Worm (Caenorhabditis elegans) whole organism, young adult: ENCODE measurements around the gene ZK1098.3.
A peak's percentile ranks its signal among the peaks of the same experiment; 100 is the strongest.

ENCODE experiments used
- F22D6.2 ChIP-seq: sonication (generic microtip); optimal IDR thresholded peaks from 2 replicates; lab custom pipeline; 2016; ENCODE audit warnings: mild to moderate bottlenecking, missing genetic modification characterization, missing compliant biosample characterization
- attf-3 ChIP-seq: fragments of 200-800 bp; sonication (Bioruptor generic); conservative IDR thresholded peaks from 2 replicates; pipeline ENCODE4 v1.3.6; 2022; ENCODE audit warnings: missing genetic modification reagents, missing genetic modification characterization, missing compliant biosample characterization
- lag-1 ChIP-seq: fragments of 200-800 bp; sonication (Bioruptor generic); IDR thresholded peaks from 2 replicates; pipeline ENCODE4 v1.3.6; 2022; ENCODE audit warnings: missing genetic modification reagents, missing genetic modification characterization, missing compliant biosample characterization
- lin-35 ChIP-seq, 3 experiments: fragments of 150-350 bp in 2 of 3; sonication (generic microtip) in 1 of 3; optimal IDR thresholded peaks; 2 replicates each; lab custom pipeline; 2014 to 2018; ENCODE audit warnings: missing biosample characterization in 3 of 3, missing genetic modification characterization in 3 of 3, missing genetic modification reagents in 3 of 3
- mel-28 ChIP-seq: sonication (generic microtip); optimal IDR thresholded peaks from 2 replicates; lab custom pipeline; 2016; ENCODE audit warnings: borderline replicate concordance, mild to moderate bottlenecking, missing genetic modification characterization, missing compliant biosample characterization
- nfya-1 ChIP-seq: sonication (generic microtip); optimal IDR thresholded peaks from 2 replicates; lab custom pipeline; 2017; ENCODE audit warnings: antibody characterized with exemption, missing compliant biosample characterization, missing genetic modification characterization, borderline replicate concordance; ENCODE audit not compliant: insufficient read depth
- nhr-120 ChIP-seq: fragments of 200-800 bp; sonication (Bioruptor generic); IDR thresholded peaks from 2 replicates; pipeline ENCODE4 v1.3.6; 2022; ENCODE audit warnings: missing genetic modification characterization, missing compliant biosample characterization
- pha-4 ChIP-seq: fragments of 150-350 bp; sonication (generic microtip); optimal IDR thresholded peaks from 2 replicates; lab custom pipeline; 2014; ENCODE audit warnings: missing biosample characterization, missing genetic modification reagents, missing genetic modification characterization
- snpc-4 ChIP-seq, 5 experiments: fragments of 150-350 bp in 1 of 5; sonication (generic microtip) in 4 of 5; optimal IDR thresholded peaks; 2 replicates each; lab custom pipeline; 2014 to 2018; ENCODE audit warnings: missing genetic modification characterization in 5 of 5, missing biosample characterization in 3 of 5, antibody characterized with exemption in 2 of 5, mild to moderate bottlenecking in 2 of 5, missing compliant biosample characterization in 2 of 5, missing genotype in 2 of 5, moderate library complexity in 2 of 5, missing genetic modification reagents in 1 of 5
- unc-130 ChIP-seq: sonication (generic microtip); optimal IDR thresholded peaks from 2 replicates; lab custom pipeline; 2016; ENCODE audit warnings: missing genetic modification reagents, missing genetic modification characterization, missing compliant biosample characterization

DNA sequence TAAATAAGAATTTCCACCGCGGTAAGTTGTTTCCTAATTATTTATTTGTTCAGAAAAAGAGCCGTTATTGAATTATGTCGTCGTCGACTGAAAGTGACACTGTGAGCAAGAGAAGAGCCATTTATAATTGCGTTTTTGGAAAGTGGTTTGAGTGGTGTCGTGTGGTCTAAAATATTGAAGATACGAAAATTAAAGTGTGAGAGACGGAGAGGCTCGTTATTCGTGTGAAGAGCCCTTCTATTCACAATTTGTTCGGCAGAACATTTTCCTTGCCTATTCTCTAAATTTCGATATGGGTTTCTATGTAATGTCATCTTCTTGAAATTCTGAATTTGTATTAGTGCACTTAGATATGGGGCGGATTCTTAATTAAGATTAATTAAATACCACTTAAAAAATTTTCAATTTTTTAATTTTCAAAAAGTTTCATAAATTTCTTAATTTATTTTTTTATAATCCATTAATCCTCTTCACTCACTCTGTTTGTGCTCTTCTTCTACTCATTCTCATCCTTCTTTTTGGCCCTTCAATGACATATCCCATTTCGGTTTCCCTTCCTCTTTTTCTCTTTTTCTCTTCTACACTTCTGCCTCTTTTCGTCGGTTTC, 28.6 kb downstream of the ZK1098.3 start:
- TF ChIP-seq nfya-1 (tag; lab: Kevin White, UChicago) (no peak), attf-3 (GFP tag; lab: Robert Waterston, UW) (no peak), lin-35 (GFP tag; optimal IDR thresholded peaks at IDR 0.05; lab: Kevin White, UChicago) (peak in 1 of 3 experiments; percentile 51), lag-1 (GFP tag; lab: Robert Waterston, UW) (no peak), pha-4 (tag; lab: Kevin White, UChicago) (no peak), F22D6.2 (tag; lab: Kevin White, UChicago) (no peak), mel-28 (tag; lab: Kevin White, UChicago) (no peak), snpc-4 (GFP tag; optimal IDR thresholded peaks at IDR 0.05; lab: Kevin White, UChicago) (no peak), snpc-4 (tag; optimal IDR thresholded peaks at IDR 0.05; lab: Kevin White, UChicago) (peak in 1 of 4 experiments; percentile 57), nhr-120 (GFP tag; lab: Robert Waterston, UW) (no peak), unc-130 (GFP tag; lab: Kevin White, UChicago) (peak; percentile 3)
